Worm (Caenorhabditis elegans) whole organism, early embryonic: ENCODE results near the gene srg-31.

Source experiments
- B0310.2 ChIP-seq: sonication (generic microtip); optimal IDR thresholded peaks from 2 replicates; lab custom pipeline; 2016; ENCODE audit warnings: mild to moderate bottlenecking, missing genetic modification characterization, missing compliant biosample characterization
- F13C5.2 ChIP-seq: sonication (generic microtip); optimal IDR thresholded peaks from 2 replicates; lab custom pipeline; 2017; ENCODE audit warnings: mild to moderate bottlenecking, missing genetic modification characterization, inconsistent platforms, missing compliant biosample characterization
- aly-1 ChIP-seq: sonication (generic microtip); optimal IDR thresholded peaks from 2 replicates; lab custom pipeline; 2016; ENCODE audit warnings: missing genetic modification characterization, missing compliant biosample characterization
- ama-1 ChIP-seq: fragments of 150-350 bp; optimal IDR thresholded peaks from 2 replicates; lab custom pipeline; 2014
- ceh-13 ChIP-seq: fragments of 200-800 bp; sonication (Bioruptor generic); optimal IDR thresholded peaks from 2 replicates; lab custom pipeline; 2018; ENCODE audit warnings: mild to moderate bottlenecking, missing genetic modification characterization, missing compliant biosample characterization
- ceh-36 ChIP-seq: sonication (generic microtip); optimal IDR thresholded peaks from 2 replicates; lab custom pipeline; 2016; ENCODE audit warnings: missing genetic modification characterization, inconsistent platforms, missing compliant biosample characterization
- ets-7 ChIP-seq: sonication (generic microtip); optimal IDR thresholded peaks from 2 replicates; lab custom pipeline; 2016; ENCODE audit warnings: missing genotype, missing genetic modification characterization, missing compliant biosample characterization
- flt-1 ChIP-seq: fragments of 200-800 bp; sonication (Bioruptor generic); IDR thresholded peaks from 2 replicates; pipeline ENCODE4 v1.3.6; 2022; ENCODE audit warnings: missing genetic modification characterization, missing compliant biosample characterization
- hmbx-1 ChIP-seq: sonication (generic microtip); optimal IDR thresholded peaks from 2 replicates; lab custom pipeline; 2016; ENCODE audit warnings: mild to moderate bottlenecking, missing genetic modification characterization, missing compliant biosample characterization
- hmg-4 ChIP-seq: fragments of 200-800 bp; sonication (Bioruptor generic); optimal IDR thresholded peaks from 2 replicates; lab custom pipeline; 2018; ENCODE audit warnings: mild to moderate bottlenecking, missing genetic modification characterization, missing compliant biosample characterization
- hnd-1 ChIP-seq: sonication (generic microtip); optimal IDR thresholded peaks from 2 replicates; lab custom pipeline; 2016; ENCODE audit warnings: missing genetic modification characterization, missing compliant biosample characterization
- pes-1 ChIP-seq: fragments of 200-800 bp; sonication (Bioruptor generic); IDR thresholded peaks from 2 replicates; pipeline ENCODE4 v1.3.6; 2022; ENCODE audit warnings: missing genetic modification reagents, missing genetic modification characterization, missing compliant biosample characterization
- scrt-1 ChIP-seq: fragments of 200-800 bp; sonication (Bioruptor generic); IDR thresholded peaks from 2 replicates; pipeline ENCODE4 v1.3.6; 2022; ENCODE audit warnings: missing genetic modification characterization, missing compliant biosample characterization
- sea-1 ChIP-seq: fragments of 200-800 bp; sonication (Bioruptor generic); conservative IDR thresholded peaks from 2 replicates; pipeline ENCODE4 v1.3.6; 2022; ENCODE audit warnings: missing genetic modification characterization, missing compliant biosample characterization
- tbx-11 ChIP-seq: fragments of 200-800 bp; sonication (Bioruptor generic); IDR thresholded peaks from 2 replicates; pipeline ENCODE4 v1.3.6; 2022; ENCODE audit warnings: missing genetic modification characterization, missing compliant biosample characterization
- tbx-37 ChIP-seq: fragments of 200-800 bp; sonication (Bioruptor generic); conservative IDR thresholded peaks from 2 replicates; pipeline ENCODE4 v1.3.6; 2022; ENCODE audit warnings: missing genetic modification reagents, missing genetic modification characterization, missing compliant biosample characterization
- tra-4 ChIP-seq: sonication (generic microtip); optimal IDR thresholded peaks from 2 replicates; lab custom pipeline; 2017; ENCODE audit warnings: missing genetic modification characterization, missing compliant biosample characterization

Gene srg-31

ce11 chrV:6953797-6954196 lies at the start of gene srg-31:
Gene srg-31, minus strand, starts transcription at chrV:6953897.
- no peak for TF ChIP-seq aly-1 (tag; lab: Kevin White, UChicago)
- TF ChIP-seq scrt-1 (GFP tag; lab: Robert Waterston, UW) = no peak
- TF ChIP-seq ets-7 (tag; lab: Kevin White, UChicago) = no peak
- TF ChIP-seq hmg-4 (GFP tag; lab: Kevin White, UChicago) = no peak

- TF ChIP-seq tra-4 = no peak
- TF ChIP-seq tbx-11 = no peak
- no peak for TF ChIP-seq scrt-1 (GFP tag; lab: Robert Waterston, UW)
- TF ChIP-seq B0310.2 (tag; lab: Kevin White, UChicago) = no peak
- TF ChIP-seq ama-1 (lab: Kevin White, UChicago) = no peak
Observed at ce11 chrV:7000734-7001133, 47.0 kb upstream of the srg-31 start.

ce11 chrV:6998303-6998884 lies 44.7 kb upstream of the srg-31 start, which contains the start of gene nhr-42:
Gene nhr-42, plus strand, starts transcription at chrV:6998819.
- TF ChIP-seq ceh-36 (tag; lab: Kevin White, UChicago) (no peak), scrt-1 (GFP tag; lab: Robert Waterston, UW) (no peak), pes-1 (no peak), hnd-1 (tag; lab: Kevin White, UChicago) (no peak), sea-1 (GFP tag; lab: Robert Waterston, UW) (no peak), hmg-4 (GFP tag; lab: Kevin White, UChicago) (no peak), tbx-11 (no peak), hmbx-1 (tag; lab: Kevin White, UChicago) (no peak), tra-4 (no peak), aly-1 (tag; lab: Kevin White, UChicago) (no peak)

- TF ChIP-seq scrt-1 (GFP tag; lab: Robert Waterston, UW) = no peak
- TF ChIP-seq flt-1 = no peak
- TF ChIP-seq F13C5.2 (tag; lab: Kevin White, UChicago) = no peak
- no peak for TF ChIP-seq ceh-36 (tag; lab: Kevin White, UChicago)
- TF ChIP-seq hmbx-1 (tag; lab: Kevin White, UChicago) = no peak
- no peak for TF ChIP-seq B0310.2 (tag; lab: Kevin White, UChicago)
- no peak for TF ChIP-seq ceh-13 (GFP tag; lab: Kevin White, UChicago)
- TF ChIP-seq ets-7 (tag; lab: Kevin White, UChicago) = no peak
- no peak for TF ChIP-seq tbx-37 (GFP tag; lab: Robert Waterston, UW)
- TF ChIP-seq tbx-11 = no peak
- TF ChIP-seq ama-1 (lab: Kevin White, UChicago) = no peak
- no peak for TF ChIP-seq hmg-4 (GFP tag; lab: Kevin White, UChicago)
Observed at ce11 chrV:6997041-6997552, 43.4 kb upstream of the srg-31 start, which contains the start of gene nhr-107. Gene nhr-107, minus strand, starts transcription at chrV:6997091.

ce11 chrV:6993999-6994398 lies 40.3 kb upstream of the srg-31 start:
- no peak for TF ChIP-seq tbx-11
- TF ChIP-seq hmg-4 (GFP tag; lab: Kevin White, UChicago) = no peak
- TF ChIP-seq hnd-1 (tag; lab: Kevin White, UChicago) = no peak
- no peak for TF ChIP-seq hmbx-1 (tag; lab: Kevin White, UChicago)
- TF ChIP-seq F13C5.2 (tag; lab: Kevin White, UChicago) = no peak
- no peak for TF ChIP-seq scrt-1 (GFP tag; lab: Robert Waterston, UW)
- TF ChIP-seq tra-4 = no peak
- TF ChIP-seq sea-1 (GFP tag; lab: Robert Waterston, UW) = no peak
- TF ChIP-seq ceh-13 (GFP tag; lab: Kevin White, UChicago) = no peak
- TF ChIP-seq ceh-36 (tag; lab: Kevin White, UChicago) = no peak
- no peak for TF ChIP-seq B0310.2 (tag; lab: Kevin White, UChicago)
- TF ChIP-seq ama-1 (lab: Kevin White, UChicago) = no peak
- TF ChIP-seq aly-1 (tag; lab: Kevin White, UChicago) = no peak
- no peak for TF ChIP-seq tbx-37 (GFP tag; lab: Robert Waterston, UW)

ce11 chrV:6991771-6992170 lies 38.1 kb upstream of the srg-31 start, which contains the start of gene nhr-162:
Gene nhr-162, minus strand, starts transcription at chrV:6991871.
- TF ChIP-seq F13C5.2 (tag; lab: Kevin White, UChicago) (no peak), hnd-1 (tag; lab: Kevin White, UChicago) (no peak), tbx-11 (no peak), ets-7 (tag; lab: Kevin White, UChicago) (no peak), ceh-13 (GFP tag; lab: Kevin White, UChicago) (no peak), hmg-4 (GFP tag; lab: Kevin White, UChicago) (no peak), hmbx-1 (tag; lab: Kevin White, UChicago) (no peak), ceh-36 (tag; lab: Kevin White, UChicago) (no peak), B0310.2 (tag; lab: Kevin White, UChicago) (no peak)

ce11 chrV:6989626-6990138 lies 36.0 kb upstream of the srg-31 start, which contains the start of gene nhr-140:
Gene nhr-140, minus strand, starts transcription at chrV:6989676.
- TF ChIP-seq scrt-1 (GFP tag; lab: Robert Waterston, UW) = no peak

- no peak for TF ChIP-seq tra-4
- no peak for TF ChIP-seq tbx-37 (GFP tag; lab: Robert Waterston, UW)
- no peak for TF ChIP-seq pes-1
Observed at ce11 chrV:6987673-6988072, 34.0 kb upstream of the srg-31 start, which contains the start of gene nhr-139. Gene nhr-139, minus strand, starts transcription at chrV:6987773.
